Worm (Caenorhabditis elegans): ENCODE measurements around the gene pals-21.
A peak's percentile ranks its signal among the peaks of the same experiment; 100 is the strongest.

DNA sequence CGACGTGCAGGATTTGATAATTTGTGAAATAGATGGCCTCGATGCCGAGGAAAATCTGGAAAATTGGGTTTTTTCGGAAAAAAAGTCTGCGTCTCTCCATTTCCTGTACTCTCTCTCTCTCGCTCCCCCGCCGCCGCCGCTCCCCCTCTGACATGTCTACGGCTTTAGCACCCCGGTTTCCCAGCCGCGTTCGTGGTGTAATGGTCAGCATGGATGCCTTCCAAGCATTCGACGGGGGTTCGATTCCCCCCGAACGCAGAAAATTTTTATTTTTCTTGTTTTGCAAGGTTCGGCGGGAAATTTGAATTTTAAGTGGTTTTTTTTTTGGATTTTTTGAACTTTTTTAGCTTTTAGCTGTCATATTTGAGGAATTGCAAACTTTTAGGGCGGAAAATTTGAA is 43.9 kb upstream of the pals-21 start:
- TF ChIP-seq aly-1 (tag; optimal IDR thresholded peaks at IDR 0.05): peak; percentile 65
- peak; percentile 51 for TF ChIP-seq ceh-36 (tag; optimal IDR thresholded peaks at IDR 0.05)
- TF ChIP-seq ama-1 (optimal IDR thresholded peaks at IDR 0.05): no peak
- peak; percentile 70 for TF ChIP-seq sea-1 (GFP tag; conservative IDR thresholded peaks at IDR 0.05)
- TF ChIP-seq tbx-11 (GFP tag; IDR thresholded peaks at IDR 0.05): peak; percentile 71
- peak; percentile 68 for TF ChIP-seq flt-1 (GFP tag; IDR thresholded peaks at IDR 0.05)

Measured in whole organism, early embryonic.